Fruit fly (Drosophila melanogaster) Kc167 (cell line): ENCODE data around the gene ec.

Experiments
- Myc ChIP-seq: fragments of >200 bp; optimal IDR thresholded peaks from 2 replicates; lab custom pipeline; 2017; ENCODE audit warnings: missing external identifiers
- psq ChIP-seq: fragments of >200 bp; optimal IDR thresholded peaks from 2 replicates; lab custom pipeline; 2017; ENCODE audit warnings: missing external identifiers
- ttk ChIP-seq: sonication (Bioruptor generic); optimal IDR thresholded peaks from 2 replicates; lab custom pipeline; 2017; ENCODE audit warnings: missing external identifiers

dm6 chrX:3862319-3862919 lies 50.9 kb downstream of the ec start:
- TF ChIP-seq ttk (lab: Kevin White, UChicago) (no peak), Myc (lab: Kevin White, UChicago) (no peak), psq (lab: Kevin White, UChicago) (no peak)
